Fruit fly (Drosophila melanogaster) Kc167 (cell line): ENCODE data around the gene CG6614.

ENCODE experiments used
- h ChIP-seq: fragments of >200 bp; optimal IDR thresholded peaks from 3 replicates; lab custom pipeline; 2018; ENCODE audit warnings: missing external identifiers
- insv ChIP-seq: fragments of >200 bp; optimal IDR thresholded peaks from 3 replicates; lab custom pipeline; 2018; ENCODE audit warnings: missing external identifiers
- psq ChIP-seq: fragments of >200 bp; optimal IDR thresholded peaks from 2 replicates; lab custom pipeline; 2017; ENCODE audit warnings: missing external identifiers
- ttk ChIP-seq: sonication (Bioruptor generic); optimal IDR thresholded peaks from 2 replicates; lab custom pipeline; 2017; ENCODE audit warnings: missing external identifiers

dm6 chr2L:11628292-11628691, 20.3 kb downstream of the CG6614 start:
- TF ChIP-seq psq, result no peak
- TF ChIP-seq h (lab: Kevin White, UChicago), result no peak
- no peak for TF ChIP-seq ttk (lab: Kevin White, UChicago)
- TF ChIP-seq insv (lab: Kevin White, UChicago), result no peak
